Fruit fly (Drosophila melanogaster) whole organism, larva: Measurements from ENCODE around the gene HP1e.

Experiments
- noc ChIP-seq: fragments of 200-800 bp; sonication (Bioruptor generic); optimal IDR thresholded peaks from 3 replicates; lab custom pipeline; 2019; ENCODE audit warnings: missing biosample characterization, mild to moderate bottlenecking, missing genetic modification characterization, moderate library complexity

Gene HP1e

DNA sequence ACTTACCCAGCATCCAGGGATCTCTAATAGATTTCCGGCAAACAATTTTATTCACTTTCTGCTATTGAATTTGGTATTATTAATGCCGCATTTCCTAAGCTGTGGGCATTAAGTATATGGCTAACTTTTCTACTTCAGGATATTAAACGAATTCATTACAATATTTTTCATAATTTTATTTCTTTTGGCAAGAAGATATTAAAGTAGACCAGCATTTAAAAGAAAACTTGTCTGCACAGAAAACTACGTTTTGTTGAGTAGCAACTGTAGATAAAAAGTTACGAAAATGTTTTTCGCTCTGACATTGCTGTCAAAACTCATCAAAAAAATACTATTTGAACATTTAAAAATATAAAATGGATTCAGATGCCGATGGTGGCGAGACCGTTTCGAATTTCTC is at the start of gene HP1e:
Gene HP1e (plus strand): TSS at position 301 of the 400 bp plus-strand sequence.
- TF ChIP-seq noc (tag; lab: Kevin White, UChicago), result no peak

- no peak for TF ChIP-seq noc (tag; lab: Kevin White, UChicago)
Observed at dm6 chr3R:9287710-9288109, 33.9 kb upstream of the HP1e start.

DNA sequence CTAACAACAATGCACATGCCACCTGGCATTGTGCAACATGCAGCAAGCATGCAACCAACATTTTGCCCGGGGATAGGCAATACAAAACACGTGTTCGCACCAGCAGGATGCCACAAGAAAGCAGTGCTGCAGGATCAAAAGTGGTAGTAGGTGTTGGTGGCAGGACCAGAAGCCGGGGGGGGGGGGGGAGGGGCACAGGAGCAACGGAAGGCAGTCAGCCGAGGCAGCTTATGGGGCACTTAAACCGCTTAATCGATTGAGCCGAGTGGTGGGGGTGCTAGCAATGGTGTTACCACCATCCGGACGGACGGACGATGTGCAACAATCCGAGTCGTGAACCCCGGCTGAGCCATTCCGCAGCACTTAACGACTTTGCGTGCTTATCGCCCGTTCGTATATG is 24.4 kb upstream of the HP1e start:
- no peak for TF ChIP-seq noc (tag; lab: Kevin White, UChicago)

- TF ChIP-seq noc (tag; lab: Kevin White, UChicago), result no peak
Observed at dm6 chr3R:9328411-9328810, 6.8 kb downstream of the HP1e start, which contains the start of gene CG8861. Gene CG8861 (minus strand): TSS chr3R:9328511.

- TF ChIP-seq noc (tag; lab: Kevin White, UChicago), result no peak
Observed at dm6 chr3R:9328812-9329211, 7.2 kb downstream of the HP1e start.

DNA sequence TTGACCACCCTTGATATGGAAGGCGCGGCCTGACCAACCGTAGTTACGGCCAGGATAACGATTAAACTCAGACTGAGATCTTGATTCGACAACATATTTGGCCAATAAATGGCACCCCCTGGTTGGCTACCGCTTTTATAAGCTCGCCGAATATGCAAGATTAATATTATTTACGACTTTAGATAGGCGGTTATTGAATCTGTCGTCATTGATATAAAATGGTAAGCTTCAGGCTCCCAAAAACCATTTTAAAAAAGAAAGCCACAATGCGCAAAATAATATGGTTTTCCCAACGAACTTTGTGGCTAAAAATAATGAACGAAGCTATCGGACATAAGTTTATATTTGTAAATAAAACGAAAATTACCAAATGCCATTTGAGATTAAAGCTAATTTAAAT is 8.7 kb downstream of the HP1e start, which contains the start of gene CG12951:
Gene CG12951 (minus strand): TSS at position 101 of the 400 bp plus-strand sequence.
- no peak for TF ChIP-seq noc (tag; lab: Kevin White, UChicago)

dm6 chr3R:9331861-9332260 is 10.3 kb downstream of the HP1e start, which contains the start of gene CG16749:
Gene CG16749 (minus strand): TSS chr3R:9331885.
- TF ChIP-seq noc (tag; lab: Kevin White, UChicago), result peak; percentile 27

dm6 chr3R:9334592-9335518 is 13.3 kb downstream of the HP1e start, which contains the start of the genes Aduk and pasi2:
Gene Aduk (minus strand): TSS chr3R:9334714.
Gene pasi2 (plus strand): TSS chr3R:9335170.
- TF ChIP-seq noc (tag; lab: Kevin White, UChicago), result no peak

dm6 chr3R:9337402-9338254 is 16.1 kb downstream of the HP1e start:
- no peak for TF ChIP-seq noc (tag; lab: Kevin White, UChicago)

DNA sequence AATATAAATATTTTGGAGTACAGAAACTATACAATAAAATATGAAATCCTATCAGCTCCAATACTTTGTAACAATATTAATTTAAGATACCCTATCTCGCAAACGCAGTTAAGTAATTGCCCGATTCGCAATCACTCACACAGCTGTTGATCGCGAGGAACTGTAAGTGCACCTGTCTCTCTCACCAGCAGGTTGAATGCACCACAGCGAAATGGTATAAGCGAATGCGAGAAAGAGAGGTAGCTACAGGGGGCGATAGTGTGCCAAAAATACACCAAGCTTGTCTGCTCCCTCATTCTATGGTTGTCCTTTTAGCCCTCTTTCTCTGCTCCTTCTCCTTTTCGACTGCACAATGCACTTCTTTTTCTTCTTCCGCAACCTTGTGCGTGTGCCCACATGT is 17.2 kb downstream of the HP1e start:
- TF ChIP-seq noc (tag; lab: Kevin White, UChicago), result no peak

dm6 chr3R:9339176-9340075 is 17.9 kb downstream of the HP1e start:
- TF ChIP-seq noc (tag; lab: Kevin White, UChicago), result peak; percentile 32

DNA sequence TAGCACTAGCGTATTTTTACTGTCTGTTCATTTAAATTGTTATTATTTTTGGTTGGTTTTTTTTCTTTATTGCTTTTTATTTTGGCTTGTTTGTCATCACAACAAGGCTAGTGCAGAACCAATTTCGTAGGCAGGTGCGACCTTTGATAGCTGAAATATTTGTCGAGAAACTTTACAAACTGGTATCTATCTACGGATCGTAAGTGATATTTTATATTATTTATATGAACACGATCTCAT is 18.4 kb downstream of the HP1e start, which contains the start of gene drn:
Gene drn (plus strand): TSS at position 141 of the 240 bp plus-strand sequence.
- TF ChIP-seq noc (tag; lab: Kevin White, UChicago), result no peak

DNA sequence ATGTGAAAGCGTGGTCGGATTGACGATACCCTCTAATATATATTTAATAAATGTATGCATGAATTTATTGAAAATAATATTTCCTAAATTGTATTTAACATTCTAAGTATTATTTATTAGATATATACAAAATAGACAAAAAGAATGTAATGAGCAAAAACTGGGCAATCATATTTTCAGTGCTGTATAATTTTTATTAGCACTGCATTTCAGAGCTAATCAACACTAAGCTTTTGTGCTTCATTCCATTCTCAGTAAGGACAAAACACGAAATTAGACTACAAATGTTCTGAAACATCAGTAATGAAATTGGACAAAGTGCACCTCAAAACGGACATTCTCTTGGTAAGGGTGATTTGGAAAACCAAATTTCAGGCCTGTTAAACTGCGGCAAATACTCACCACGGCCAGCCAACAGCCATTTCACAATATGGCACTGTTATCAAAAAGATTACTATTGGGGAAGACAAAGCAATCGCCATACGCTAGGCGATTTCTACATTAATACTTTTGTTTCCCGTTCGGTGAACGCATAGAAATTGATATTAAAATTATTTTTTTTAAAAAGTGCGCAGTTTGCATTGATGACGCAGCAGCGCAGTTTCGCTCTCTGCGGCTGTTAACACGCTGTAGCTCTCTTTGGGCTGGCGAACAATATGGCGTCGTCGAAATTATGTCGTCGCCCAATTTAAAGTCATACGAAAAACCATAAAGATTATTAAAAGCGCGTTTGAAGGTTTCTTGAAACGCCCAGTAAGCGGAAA is 19.0 kb downstream of the HP1e start:
- TF ChIP-seq noc (tag; lab: Kevin White, UChicago), result peak; percentile 95
